Fruit fly (Drosophila melanogaster) whole organism, embryonic: ENCODE data around the gene CG4631.

Experiments
- Adf1 ChIP-seq: fragments of 200-800 bp; sonication (Bioruptor generic); IDR thresholded peaks from 2 replicates; pipeline ENCODE4 v1.3.6; 2022; ENCODE audit warnings: missing biosample characterization, missing genetic modification characterization
- Antp ChIP-seq: fragments of 200-800 bp; sonication (Bioruptor generic); optimal IDR thresholded peaks from 3 replicates; lab custom pipeline; 2016; ENCODE audit warnings: missing biosample characterization, missing genetic modification characterization
- C15 ChIP-seq: fragments of 200-800 bp; sonication (Bioruptor generic); IDR thresholded peaks from 3 replicates; pipeline ENCODE4 v1.3.6; 2022; ENCODE audit warnings: missing biosample characterization, missing genetic modification characterization
- CG10654 ChIP-seq: fragments of 200-800 bp; sonication (Bioruptor generic); optimal IDR thresholded peaks from 2 replicates; lab custom pipeline; 2016; ENCODE audit warnings: missing biosample characterization, missing genetic modification characterization
- CG12155 ChIP-seq: fragments of 200-800 bp; sonication (Bioruptor generic); optimal IDR thresholded peaks from 3 replicates; lab custom pipeline; 2016; ENCODE audit warnings: missing biosample characterization, missing genetic modification characterization
- CG12659 ChIP-seq: fragments of 200-800 bp; sonication (Bioruptor generic); optimal IDR thresholded peaks from 3 replicates; lab custom pipeline; 2017; ENCODE audit warnings: mild to moderate bottlenecking, missing biosample characterization, missing genetic modification reagents, missing genetic modification characterization
- CG14860 ChIP-seq: fragments of 200-800 bp; sonication (Bioruptor generic); IDR thresholded peaks from 3 replicates; pipeline ENCODE4 v1.3.6; 2022; ENCODE audit warnings: missing biosample characterization, missing genetic modification characterization; ENCODE audit not compliant: partially characterized antibody
- CG15011 ChIP-seq: fragments of 200-800 bp; sonication (Bioruptor generic); optimal IDR thresholded peaks from 3 replicates; lab custom pipeline; 2018; ENCODE audit warnings: missing biosample characterization, mild to moderate bottlenecking, missing genetic modification characterization
- CG15601 ChIP-seq: fragments of 200-800 bp; sonication (Bioruptor generic); optimal IDR thresholded peaks from 3 replicates; lab custom pipeline; 2019; ENCODE audit warnings: missing biosample characterization, mild to moderate bottlenecking, missing genetic modification characterization, moderate library complexity
- CG16815 ChIP-seq: fragments of 200-800 bp; sonication (Bioruptor generic); optimal IDR thresholded peaks from 3 replicates; lab custom pipeline; 2017; ENCODE audit warnings: missing biosample characterization, mild to moderate bottlenecking, missing genetic modification characterization
- CG17802 ChIP-seq: fragments of 200-800 bp; sonication (Bioruptor generic); optimal IDR thresholded peaks from 2 replicates; lab custom pipeline; 2018; ENCODE audit warnings: missing biosample characterization, mild to moderate bottlenecking, missing genetic modification characterization, moderate library complexity
- CG18011 ChIP-seq: fragments of 200-800 bp; sonication (Bioruptor generic); optimal IDR thresholded peaks from 2 replicates; lab custom pipeline; 2017; ENCODE audit warnings: missing biosample characterization, missing genetic modification characterization, mild to moderate bottlenecking, moderate library complexity, missing genotype
- CG18476 ChIP-seq: fragments of 200-800 bp; sonication (Bioruptor generic); optimal IDR thresholded peaks from 2 replicates; lab custom pipeline; 2016; ENCODE audit warnings: missing biosample characterization, mild to moderate bottlenecking, missing genetic modification characterization
- CG2202 ChIP-seq: fragments of 200-800 bp; sonication (Bioruptor generic); optimal IDR thresholded peaks from 2 replicates; lab custom pipeline; 2018; ENCODE audit warnings: missing biosample characterization, mild to moderate bottlenecking, missing genetic modification characterization
- CG2875 ChIP-seq: fragments of 200-800 bp; sonication (Bioruptor generic); optimal IDR thresholded peaks from 2 replicates; lab custom pipeline; 2017; ENCODE audit warnings: missing biosample characterization, mild to moderate bottlenecking, missing genetic modification characterization, missing genetic modification reagents
- CG31365 ChIP-seq: fragments of 200-800 bp; sonication (Bioruptor generic); optimal IDR thresholded peaks from 2 replicates; lab custom pipeline; 2018; ENCODE audit warnings: missing biosample characterization, mild to moderate bottlenecking, missing genetic modification characterization
- CG5245 ChIP-seq: fragments of 200-800 bp; sonication (Bioruptor generic); optimal IDR thresholded peaks from 3 replicates; lab custom pipeline; 2016; ENCODE audit warnings: missing biosample characterization, missing genetic modification characterization
- CG6272 ChIP-seq: fragments of 200-800 bp; sonication (Bioruptor generic); IDR thresholded peaks from 2 replicates; pipeline ENCODE4 v1.3.6; 2022; ENCODE audit warnings: missing biosample characterization, missing genetic modification characterization
- CG7556 ChIP-seq: fragments of 200-800 bp; sonication (Bioruptor generic); optimal IDR thresholded peaks from 2 replicates; lab custom pipeline; 2017; ENCODE audit warnings: missing biosample characterization, mild to moderate bottlenecking, missing genetic modification characterization
- CG7963 ChIP-seq: fragments of 200-800 bp; sonication (Bioruptor generic); IDR thresholded peaks from 3 replicates; pipeline ENCODE4 v1.3.6; 2022; ENCODE audit warnings: missing biosample characterization, missing genetic modification characterization; ENCODE audit not compliant: partially characterized antibody
- Doc3 ChIP-seq: fragments of 200-800 bp; sonication (Bioruptor generic); IDR thresholded peaks from 3 replicates; pipeline ENCODE4 v1.3.6; 2022; ENCODE audit warnings: missing biosample characterization, missing genetic modification characterization; ENCODE audit not compliant: partially characterized antibody
- Dref ChIP-seq: fragments of 200-800 bp; sonication (Bioruptor generic); IDR thresholded peaks from 2 replicates; pipeline ENCODE4 v1.3.6; 2022; ENCODE audit warnings: missing biosample characterization, missing genetic modification characterization
- Eip74EF ChIP-seq, 2 experiments: fragments of 200-800 bp in 1 of 2; fragments of >200 bp in 1 of 2; sonication (Bioruptor generic) in 1 of 2; optimal IDR thresholded peaks; 2 replicates each; lab custom pipeline; 2017 to 2019; ENCODE audit warnings: missing biosample characterization in 2 of 2, missing genetic modification characterization in 2 of 2, mild to moderate bottlenecking in 1 of 2, moderate library complexity in 1 of 2
- Ets97D ChIP-seq: fragments of 200-800 bp; sonication (Bioruptor generic); optimal IDR thresholded peaks from 3 replicates; lab custom pipeline; 2016; ENCODE audit warnings: missing biosample characterization, missing genetic modification characterization
- Fer3 ChIP-seq: fragments of 200-800 bp; sonication (Bioruptor generic); optimal IDR thresholded peaks from 2 replicates; lab custom pipeline; 2018; ENCODE audit warnings: missing biosample characterization, mild to moderate bottlenecking, missing genetic modification characterization, moderate library complexity
- HmgD ChIP-seq: fragments of 200-800 bp; sonication (Bioruptor generic); optimal IDR thresholded peaks from 3 replicates; lab custom pipeline; 2016; ENCODE audit warnings: missing biosample characterization, missing genetic modification characterization
- Hmx ChIP-seq: fragments of 200-800 bp; sonication (Bioruptor generic); optimal IDR thresholded peaks from 2 replicates; lab custom pipeline; 2016; ENCODE audit warnings: missing biosample characterization, missing genetic modification characterization
- Kr ChIP-seq: fragments of 200-800 bp; sonication (Bioruptor generic); optimal IDR thresholded peaks from 2 replicates; lab custom pipeline; 2017; ENCODE audit warnings: missing biosample characterization, mild to moderate bottlenecking, missing genetic modification characterization
- Mad ChIP-seq: fragments of 200-800 bp; sonication (Bioruptor generic); optimal IDR thresholded peaks from 2 replicates; lab custom pipeline; 2016; ENCODE audit warnings: missing biosample characterization, missing genetic modification characterization
- NC2α ChIP-seq: fragments of 200-800 bp; sonication (Bioruptor generic); optimal IDR thresholded peaks from 2 replicates; lab custom pipeline; 2016; ENCODE audit warnings: missing biosample characterization, missing genetic modification characterization
- Poxn ChIP-seq: fragments of 200-800 bp; sonication (Bioruptor generic); IDR thresholded peaks from 2 replicates; pipeline ENCODE4 v1.3.6; 2022; ENCODE audit warnings: missing biosample characterization, missing genetic modification characterization
- Ptx1 ChIP-seq: fragments of 200-800 bp; sonication (Bioruptor generic); IDR thresholded peaks from 2 replicates; pipeline ENCODE4 v1.3.6; 2022; ENCODE audit warnings: missing biosample characterization, missing genetic modification characterization
- Stat92E ChIP-seq, 3 experiments: fragments of >200 bp in 2 of 3; fragments of 200-800 bp in 1 of 3; sonication (Bioruptor generic) in 1 of 3; optimal IDR thresholded peaks; 2 replicates each; lab custom pipeline; 2017 to 2019; ENCODE audit warnings: missing biosample characterization in 3 of 3, missing genetic modification characterization in 3 of 3, mild to moderate bottlenecking in 1 of 3, moderate library complexity in 1 of 3
- ase ChIP-seq: fragments of 200-800 bp; sonication (Bioruptor generic); IDR thresholded peaks from 3 replicates; pipeline ENCODE4 v1.3.6; 2022; ENCODE audit warnings: missing biosample characterization, missing genetic modification characterization
- br ChIP-seq: fragments of >200 bp; optimal IDR thresholded peaks from 2 replicates; lab custom pipeline; 2017
- bsh ChIP-seq, 2 experiments: fragments of 200-800 bp; sonication (Bioruptor generic); optimal IDR thresholded peaks; 2 replicates each; lab custom pipeline; 2017 to 2018; ENCODE audit warnings: mild to moderate bottlenecking in 2 of 2, missing biosample characterization in 2 of 2, missing genetic modification characterization in 2 of 2, moderate library complexity in 1 of 2
- chm ChIP-seq: fragments of 200-800 bp; sonication (Bioruptor generic); IDR thresholded peaks from 2 replicates; pipeline ENCODE4 v1.3.6; 2022; ENCODE audit warnings: missing biosample characterization, missing genetic modification characterization
- dati ChIP-seq: fragments of 200-800 bp; sonication (Bioruptor generic); IDR thresholded peaks from 2 replicates; pipeline ENCODE4 v1.3.6; 2022; ENCODE audit warnings: missing biosample characterization, missing genetic modification characterization
- exex ChIP-seq: fragments of 200-800 bp; sonication (Bioruptor generic); optimal IDR thresholded peaks from 4 replicates; lab custom pipeline; 2018; ENCODE audit warnings: missing biosample characterization, mild to moderate bottlenecking, missing genetic modification characterization, moderate library complexity
- gro ChIP-seq: fragments of 200-800 bp; sonication (Bioruptor generic); optimal IDR thresholded peaks from 2 replicates; lab custom pipeline; 2016; ENCODE audit warnings: missing biosample characterization, missing genetic modification characterization
- ham ChIP-seq: fragments of 200-800 bp; sonication (Bioruptor generic); IDR thresholded peaks from 2 replicates; pipeline ENCODE4 v1.3.6; 2022; ENCODE audit warnings: missing biosample characterization, missing genetic modification characterization
- jing ChIP-seq: fragments of 200-800 bp; sonication (Bioruptor generic); optimal IDR thresholded peaks from 2 replicates; lab custom pipeline; 2018; ENCODE audit warnings: missing biosample characterization, mild to moderate bottlenecking, missing genetic modification characterization
- lilli ChIP-seq: fragments of 200-800 bp; sonication (Bioruptor generic); optimal IDR thresholded peaks from 3 replicates; lab custom pipeline; 2016; ENCODE audit warnings: missing biosample characterization, missing genetic modification characterization
- lmd ChIP-seq: fragments of 200-800 bp; sonication (Bioruptor generic); IDR thresholded peaks from 2 replicates; pipeline ENCODE4 v1.3.6; 2022; ENCODE audit warnings: missing biosample characterization, missing genetic modification characterization
- psq ChIP-seq: fragments of 200-800 bp; sonication (Bioruptor generic); optimal IDR thresholded peaks from 2 replicates; lab custom pipeline; 2017; ENCODE audit warnings: missing biosample characterization, missing genetic modification characterization
- sc ChIP-seq, 3 experiments: fragments of >200 bp in 2 of 3; fragments of 200-800 bp in 1 of 3; sonication (Bioruptor generic) in 1 of 3; optimal IDR thresholded peaks; 2 replicates in 2 of 3; 3 replicates in 1 of 3; lab custom pipeline; 2017; ENCODE audit warnings: mild to moderate bottlenecking in 1 of 3, missing biosample characterization in 1 of 3, missing genetic modification characterization in 1 of 3, missing genetic modification reagents in 1 of 3
- scrt ChIP-seq: fragments of 200-800 bp; sonication (Bioruptor generic); optimal IDR thresholded peaks from 2 replicates; lab custom pipeline; 2018; ENCODE audit warnings: missing biosample characterization, mild to moderate bottlenecking, missing genetic modification characterization, moderate library complexity
- sens-2 ChIP-seq: fragments of 200-800 bp; sonication (Bioruptor generic); IDR thresholded peaks from 2 replicates; pipeline ENCODE4 v1.3.6; 2022; ENCODE audit warnings: missing biosample characterization, missing genetic modification characterization
- stc ChIP-seq: fragments of 200-800 bp; sonication (Bioruptor generic); IDR thresholded peaks from 2 replicates; pipeline ENCODE4 v1.3.6; 2022; ENCODE audit warnings: missing biosample characterization, missing genetic modification characterization
- unc-4 ChIP-seq: fragments of 200-800 bp; sonication (Bioruptor generic); IDR thresholded peaks from 2 replicates; pipeline ENCODE4 v1.3.6; 2022; ENCODE audit warnings: missing biosample characterization, missing genetic modification characterization; ENCODE audit not compliant: partially characterized antibody

CG4631 gene

dm6 chr2L:16656692-16657109 is 49.5 kb downstream of the CG4631 start (continued):
- TF ChIP-seq CG31365 (tag; lab: Kevin White, UChicago) (no peak), HmgD (GFP tag; lab: Kevin White, UChicago) (peak; percentile 59), scrt (no peak), dati (0 out of 2 replicates have a peak, but pooled peaks have one; percentile 15), Adf1 (GFP tag; lab: Robert Waterston, UW) (peak; percentile 19; the same call in 1 of the 2 replicates), CG15011 (GFP tag; lab: Kevin White, UChicago) (no peak), jing (GFP tag; lab: Kevin White, UChicago) (no peak), Dref (GFP tag; lab: Robert Waterston, UW) (peak; percentile 35; the same call in 1 of the 2 replicates), CG16815 (peak; percentile 58), CG2202 (tag; lab: Kevin White, UChicago) (peak; percentile 37), Antp (GFP tag; lab: Kevin White, UChicago) (peak; percentile 20), CG17802 (tag; lab: Kevin White, UChicago) (no peak), lmd (GFP tag; lab: Robert Waterston, UW) (peak; percentile 72), Mad (GFP tag; lab: Kevin White, UChicago) (peak; percentile 14), Eip74EF (GFP tag; optimal IDR thresholded peaks at IDR 0.05; lab: Kevin White, UChicago) (no peak), Doc3 (GFP tag; lab: Robert Waterston, UW) (no peak), unc-4 (GFP tag; lab: Robert Waterston, UW) (no peak), CG12155 (GFP tag; lab: Kevin White, UChicago) (peak; percentile 70), bsh (GFP tag; optimal IDR thresholded peaks at IDR 0.05; lab: Kevin White, UChicago) (peak in 1 of 2 experiments; percentile 74), CG14860 (no peak), Poxn (GFP tag; lab: Robert Waterston, UW) (no peak), ham (GFP tag; lab: Robert Waterston, UW) (peak; percentile 56; the same call in 1 of the 2 replicates), exex (no peak), ase (GFP tag; lab: Robert Waterston, UW) (peak; percentile 69; the same call in 2 of the 3 replicates), psq (GFP tag; lab: Kevin White, UChicago) (peak; percentile 19), Ets97D (GFP tag; lab: Kevin White, UChicago) (peak; percentile 58), C15 (GFP tag; lab: Robert Waterston, UW) (0 out of 3 replicates have a peak, but pooled peaks have one; percentile 54), CG7556 (peak; percentile 51), Kr (GFP tag; lab: Kevin White, UChicago) (no peak), CG18011 (GFP tag; lab: Kevin White, UChicago) (peak; percentile 99), NC2α (no peak), Ptx1 (GFP tag; lab: Robert Waterston, UW) (peak; percentile 91), CG18476 (GFP tag; lab: Kevin White, UChicago) (peak; percentile 40), gro (GFP tag; lab: Kevin White, UChicago) (no peak), stc (GFP tag; lab: Robert Waterston, UW) (peak; percentile 82), sc (optimal IDR thresholded peaks at IDR 0.05; lab: Kevin White, UChicago) (no peak), sc (GFP tag; optimal IDR thresholded peaks at IDR 0.05; lab: Kevin White, UChicago) (peak; percentile 37), lilli (GFP tag; lab: Kevin White, UChicago) (peak; percentile 73), CG6272 (peak; percentile 81), CG12659 (GFP tag; lab: Kevin White, UChicago) (peak; percentile 66), CG5245 (GFP tag; lab: Kevin White, UChicago) (no peak), CG2875 (GFP tag; lab: Kevin White, UChicago) (no peak), CG10654 (peak; percentile 37), Hmx (no peak), CG15601 (tag; lab: Kevin White, UChicago) (no peak), sens-2 (GFP tag; lab: Robert Waterston, UW) (no peak), CG7963 (no peak), chm (no peak), Fer3 (tag; lab: Kevin White, UChicago) (peak; percentile 61), Stat92E (GFP tag; optimal IDR thresholded peaks at IDR 0.05; lab: Kevin White, UChicago) (no peak), br (lab: Kevin White, UChicago) (no peak)
